Fruit fly (Drosophila melanogaster): ENCODE data around the gene Mpp6.
A peak's percentile ranks its signal among the peaks of the same experiment; 100 is the strongest.

Mpp6 gene

dm6 chr2L:21168295-21169159 is 12.4 kb downstream of the Mpp6 start, which contains the start of the genes mAcon1, CG43345 and CG43346 (continued):
- TF ChIP-seq CG18599 (GFP tag; optimal IDR thresholded peaks at IDR 0.05) (peak; percentile 86), CG42726 (GFP tag; IDR thresholded peaks at IDR 0.05; ENCODE audit: partially characterized antibody) (no peak), otp (GFP tag; IDR thresholded peaks at IDR 0.05) (no peak), CG14860 (GFP tag; IDR thresholded peaks at IDR 0.05; ENCODE audit: partially characterized antibody) (no peak), zf30C (GFP tag; optimal IDR thresholded peaks at IDR 0.05) (no peak), Camta (GFP tag; optimal IDR thresholded peaks at IDR 0.05) (peak; percentile 75), Hmx (GFP tag; optimal IDR thresholded peaks at IDR 0.05) (peak; percentile 34), so (GFP tag; IDR thresholded peaks at IDR 0.05) (no peak), Ada2b (GFP tag; IDR thresholded peaks at IDR 0.05) (peak; percentile 33; the same call in 1 of the 2 replicates), Dek (tag; optimal IDR thresholded peaks at IDR 0.05) (peak; percentile 74), schlank (tag; optimal IDR thresholded peaks at IDR 0.05) (peak; percentile 76), seq (GFP tag; IDR thresholded peaks at IDR 0.05) (peak; percentile 57; the same call in 1 of the 2 replicates), MTF-1 (GFP tag; optimal IDR thresholded peaks at IDR 0.05; ENCODE audit: borderline replicate concordance) (no peak), CG9609 (GFP tag; optimal IDR thresholded peaks at IDR 0.05) (peak; percentile 87), zen (tag; optimal IDR thresholded peaks at IDR 0.05) (peak; percentile 75), CG10462 (GFP tag; optimal IDR thresholded peaks at IDR 0.05) (peak; percentile 40), nerfin-1 (tag; optimal IDR thresholded peaks at IDR 0.05) (peak; percentile 71), Dip3 (GFP tag; optimal IDR thresholded peaks at IDR 0.05) (peak; percentile 93), ase (GFP tag; IDR thresholded peaks at IDR 0.05) (no peak), Rx (GFP tag; IDR thresholded peaks at IDR 0.05) (0 out of 2 replicates have a peak, but pooled peaks have one; percentile 33), Rfx (GFP tag; IDR thresholded peaks at IDR 0.05) (peak; percentile 78), CG31388 (GFP tag; optimal IDR thresholded peaks at IDR 0.05) (no peak), vnd (GFP tag; IDR thresholded peaks at IDR 0.05; ENCODE audit: partially characterized antibody) (no peak), ewg (GFP tag; optimal IDR thresholded peaks at IDR 0.05) (peak; percentile 81), CG15011 (GFP tag; optimal IDR thresholded peaks at IDR 0.05) (no peak), gfzf (GFP tag; optimal IDR thresholded peaks at IDR 0.05) (peak; percentile 39), CG4404 (GFP tag; IDR thresholded peaks at IDR 0.05) (peak; percentile 80), CG10321 (GFP tag; IDR thresholded peaks at IDR 0.05) (peak; percentile 47; the same call in 1 of the 2 replicates), dpn (GFP tag; optimal IDR thresholded peaks at IDR 0.05) (peak; percentile 80 to 91), Med (GFP tag) (peak; percentile 98), Ssrp (tag; optimal IDR thresholded peaks at IDR 0.05) (peak; percentile 70), CG32532 (GFP tag; IDR thresholded peaks at IDR 0.05) (peak; percentile 54; the same call in 1 of the 2 replicates), CG13287 (GFP tag; IDR thresholded peaks at IDR 0.05; ENCODE audit: partially characterized antibody) (no peak; the same call in 1 of the 2 replicates), CG1602 (GFP tag; optimal IDR thresholded peaks at IDR 0.05) (peak; percentile 67), cas (GFP tag; IDR thresholded peaks at IDR 0.05) (0 out of 2 replicates have a peak, but pooled peaks have one; percentile 6), Kr (GFP tag; optimal IDR thresholded peaks at IDR 0.05) (no peak), ato (GFP tag; IDR thresholded peaks at IDR 0.05; ENCODE audit: partially characterized antibody) (no peak), CG12236 (GFP tag; optimal IDR thresholded peaks at IDR 0.05) (peak; percentile 58), Fer2 (tag; optimal IDR thresholded peaks at IDR 0.05) (peak; percentile 70), ham (GFP tag; IDR thresholded peaks at IDR 0.05) (no peak), CG11093 (GFP tag; IDR thresholded peaks at IDR 0.05) (0 out of 3 replicates have a peak, but pooled peaks have one; percentile 43), C15 (GFP tag; IDR thresholded peaks at IDR 0.05) (no peak), gt (GFP tag; IDR thresholded peaks at IDR 0.05) (no peak), Nf-YA (GFP tag; IDR thresholded peaks at IDR 0.05) (no peak), CG17612 (GFP tag; IDR thresholded peaks at IDR 0.05) (no peak), Meics (GFP tag; optimal IDR thresholded peaks at IDR 0.05) (peak; percentile 83), CG9727 (GFP tag; optimal IDR thresholded peaks at IDR 0.05) (peak; percentile 79), CG13296 (GFP tag; optimal IDR thresholded peaks at IDR 0.05) (peak; percentile 82)
